Worm (Caenorhabditis elegans) whole organism, young adult: ENCODE results near the gene T16G12.8.

Experiments used
- B0336.3 ChIP-seq: fragments of 200-800 bp; sonication (Bioruptor generic); IDR thresholded peaks from 2 replicates; pipeline ENCODE4 v1.3.6; 2022; ENCODE audit warnings: missing genetic modification characterization, missing compliant biosample characterization
- C17E4.6 ChIP-seq: fragments of 200-800 bp; sonication (Bioruptor generic); IDR thresholded peaks from 2 replicates; pipeline ENCODE4 v1.3.6; 2022; ENCODE audit warnings: missing genetic modification reagents, missing genetic modification characterization, missing compliant biosample characterization
- F10E7.11 ChIP-seq: sonication (generic microtip); optimal IDR thresholded peaks from 2 replicates; lab custom pipeline; 2017; ENCODE audit warnings: mild to moderate bottlenecking, missing genetic modification characterization, moderate library complexity, missing compliant biosample characterization
- F22D6.2 ChIP-seq: sonication (generic microtip); optimal IDR thresholded peaks from 2 replicates; lab custom pipeline; 2016; ENCODE audit warnings: mild to moderate bottlenecking, missing genetic modification characterization, missing compliant biosample characterization
- F23B12.7 ChIP-seq: sonication (generic microtip); optimal IDR thresholded peaks from 2 replicates; lab custom pipeline; 2017; ENCODE audit warnings: missing genetic modification characterization, mild to moderate bottlenecking, missing compliant biosample characterization, antibody characterized with exemption, moderate library complexity; ENCODE audit not compliant: insufficient read depth
- F37B4.10 ChIP-seq: fragments of 200-800 bp; sonication (Bioruptor generic); IDR thresholded peaks from 2 replicates; pipeline ENCODE4 v1.3.6; 2022; ENCODE audit warnings: missing genetic modification characterization, missing compliant biosample characterization
- F57C9.4 ChIP-seq: sonication (generic microtip); optimal IDR thresholded peaks from 2 replicates; lab custom pipeline; 2017; ENCODE audit warnings: mild to moderate bottlenecking, missing genetic modification characterization, missing compliant biosample characterization
- K12H6.12 ChIP-seq: fragments of 200-800 bp; sonication (Bioruptor generic); optimal IDR thresholded peaks from 2 replicates; lab custom pipeline; 2018; ENCODE audit warnings: mild to moderate bottlenecking, missing genetic modification characterization, missing compliant biosample characterization
- Y56A3A.18 ChIP-seq: fragments of 200-800 bp; sonication (Bioruptor generic); IDR thresholded peaks from 2 replicates; pipeline ENCODE4 v1.3.6; 2022; ENCODE audit warnings: missing genetic modification reagents, missing genetic modification characterization, missing compliant biosample characterization
- aptf-2 ChIP-seq: fragments of 200-800 bp; sonication (Bioruptor generic); conservative IDR thresholded peaks from 2 replicates; pipeline ENCODE4 v1.3.6; 2022; ENCODE audit warnings: missing genetic modification reagents, missing genetic modification characterization, missing compliant biosample characterization
- aptf-3 ChIP-seq: fragments of 200-800 bp; sonication (Bioruptor generic); IDR thresholded peaks from 2 replicates; pipeline ENCODE4 v1.3.6; 2022; ENCODE audit warnings: missing genetic modification characterization, missing compliant biosample characterization
- atf-7 ChIP-seq: sonication (generic microtip); optimal IDR thresholded peaks from 2 replicates; lab custom pipeline; 2017; ENCODE audit warnings: mild to moderate bottlenecking, missing genetic modification characterization, missing compliant biosample characterization
- attf-5 ChIP-seq: fragments of 200-800 bp; sonication (Bioruptor generic); optimal IDR thresholded peaks from 2 replicates; lab custom pipeline; 2018; ENCODE audit warnings: mild to moderate bottlenecking, missing genetic modification characterization, missing compliant biosample characterization
- ceh-40 ChIP-seq: fragments of 200-800 bp; sonication (Bioruptor generic); IDR thresholded peaks from 2 replicates; pipeline ENCODE4 v1.3.6; 2022; ENCODE audit warnings: missing genetic modification characterization, missing compliant biosample characterization
- ceh-91 ChIP-seq: fragments of 200-800 bp; sonication (Bioruptor generic); IDR thresholded peaks from 2 replicates; pipeline ENCODE4 v1.3.6; 2022; ENCODE audit warnings: missing genetic modification reagents, missing genetic modification characterization, missing compliant biosample characterization
- dpff-1 ChIP-seq: sonication (generic microtip); optimal IDR thresholded peaks from 2 replicates; lab custom pipeline; 2017; ENCODE audit warnings: mild to moderate bottlenecking, missing genetic modification characterization, missing compliant biosample characterization
- egl-18 ChIP-seq: fragments of 200-800 bp; sonication (Bioruptor generic); IDR thresholded peaks from 2 replicates; pipeline ENCODE4 v1.3.6; 2022; ENCODE audit warnings: missing genetic modification reagents, missing genetic modification characterization, missing compliant biosample characterization
- him-1 ChIP-seq: sonication (generic microtip); optimal IDR thresholded peaks from 2 replicates; lab custom pipeline; 2016; ENCODE audit warnings: missing genotype, missing genetic modification reagents, missing genetic modification characterization, missing compliant biosample characterization
- hlh-26 ChIP-seq: fragments of 200-800 bp; sonication (Bioruptor generic); conservative IDR thresholded peaks from 2 replicates; pipeline ENCODE4 v1.3.6; 2022; ENCODE audit warnings: missing genetic modification reagents, missing genetic modification characterization, missing compliant biosample characterization
- hrde-1 ChIP-seq: sonication (generic microtip); optimal IDR thresholded peaks from 2 replicates; lab custom pipeline; 2016; ENCODE audit warnings: missing genetic modification characterization, mild to moderate bottlenecking, missing compliant biosample characterization, moderate library complexity, missing genotype, missing genetic modification reagents, borderline replicate concordance
- lin-35 ChIP-seq, 3 experiments: fragments of 150-350 bp in 2 of 3; sonication (generic microtip) in 1 of 3; optimal IDR thresholded peaks; 2 replicates each; lab custom pipeline; 2014 to 2018; ENCODE audit warnings: missing biosample characterization in 3 of 3, missing genetic modification characterization in 3 of 3, missing genetic modification reagents in 3 of 3
- lsy-27 ChIP-seq: sonication (generic microtip); optimal IDR thresholded peaks from 2 replicates; lab custom pipeline; 2017; ENCODE audit warnings: missing genetic modification characterization, mild to moderate bottlenecking, missing compliant biosample characterization, antibody characterized with exemption, missing genotype, borderline replicate concordance; ENCODE audit not compliant: insufficient read depth
- madf-10 ChIP-seq: sonication (generic microtip); optimal IDR thresholded peaks from 2 replicates; lab custom pipeline; 2016; ENCODE audit warnings: mild to moderate bottlenecking, missing genetic modification characterization, missing compliant biosample characterization
- madf-6 ChIP-seq: fragments of 200-800 bp; sonication (Bioruptor generic); IDR thresholded peaks from 2 replicates; pipeline ENCODE4 v1.3.6; 2022; ENCODE audit warnings: missing genetic modification reagents, missing genetic modification characterization, missing compliant biosample characterization
- nfya-2 ChIP-seq: fragments of 200-800 bp; sonication (Bioruptor generic); IDR thresholded peaks from 2 replicates; pipeline ENCODE4 v1.3.6; 2022; ENCODE audit warnings: missing genetic modification reagents, missing genetic modification characterization, missing compliant biosample characterization
- nfyb-1 ChIP-seq: fragments of 200-800 bp; sonication (Bioruptor generic); IDR thresholded peaks from 2 replicates; pipeline ENCODE4 v1.3.6; 2022; ENCODE audit warnings: missing genetic modification reagents, missing genetic modification characterization, missing compliant biosample characterization
- nhr-120 ChIP-seq: fragments of 200-800 bp; sonication (Bioruptor generic); IDR thresholded peaks from 2 replicates; pipeline ENCODE4 v1.3.6; 2022; ENCODE audit warnings: missing genetic modification characterization, missing compliant biosample characterization
- pha-4 ChIP-seq: fragments of 150-350 bp; sonication (generic microtip); optimal IDR thresholded peaks from 2 replicates; lab custom pipeline; 2014; ENCODE audit warnings: missing biosample characterization, missing genetic modification reagents, missing genetic modification characterization
- rec-8 ChIP-seq, 2 experiments: sonication (generic microtip); optimal IDR thresholded peaks; 2 replicates each; lab custom pipeline; 2016; ENCODE audit warnings: mild to moderate bottlenecking in 2 of 2, missing genetic modification characterization in 2 of 2, missing genetic modification reagents in 2 of 2, missing genotype in 2 of 2, missing biosample characterization in 1 of 2, missing compliant biosample characterization in 1 of 2, moderate library complexity in 1 of 2
- rpc-1 ChIP-seq, 2 experiments: fragments of 150-350 bp in 1 of 2; sonication (generic microtip) in 1 of 2; optimal IDR thresholded peaks; 2 replicates each; lab custom pipeline; 2014 to 2018; ENCODE audit warnings: missing biosample characterization in 1 of 2, missing genetic modification characterization in 1 of 2, missing genetic modification reagents in 1 of 2, missing genotype in 1 of 2
- snpc-1.1 ChIP-seq: sonication (generic microtip); optimal IDR thresholded peaks from 2 replicates; lab custom pipeline; 2017; ENCODE audit warnings: missing genetic modification characterization, mild to moderate bottlenecking, missing compliant biosample characterization, antibody characterized with exemption, moderate library complexity, missing genotype, missing genetic modification reagents; ENCODE audit not compliant: insufficient read depth
- snpc-4 ChIP-seq, 5 experiments: fragments of 150-350 bp in 1 of 5; sonication (generic microtip) in 4 of 5; optimal IDR thresholded peaks; 2 replicates each; lab custom pipeline; 2014 to 2018; ENCODE audit warnings: missing genetic modification characterization in 5 of 5, missing biosample characterization in 3 of 5, antibody characterized with exemption in 2 of 5, mild to moderate bottlenecking in 2 of 5, missing compliant biosample characterization in 2 of 5, missing genotype in 2 of 5, moderate library complexity in 2 of 5, missing genetic modification reagents in 1 of 5
- tbp1 ChIP-seq: fragments of 200-800 bp; sonication (Bioruptor generic); optimal IDR thresholded peaks from 2 replicates; lab custom pipeline; 2018; ENCODE audit warnings: mild to moderate bottlenecking, missing genetic modification characterization, missing compliant biosample characterization
- unc-130 ChIP-seq: sonication (generic microtip); optimal IDR thresholded peaks from 2 replicates; lab custom pipeline; 2016; ENCODE audit warnings: missing genetic modification reagents, missing genetic modification characterization, missing compliant biosample characterization
- unc-62 ChIP-seq: fragments of 150-350 bp; optimal IDR thresholded peaks from 2 replicates; lab custom pipeline; 2014; ENCODE audit warnings: missing biosample characterization, missing genetic modification reagents, missing genetic modification characterization
- zfh-2 ChIP-seq: fragments of 200-800 bp; sonication (Bioruptor generic); conservative IDR thresholded peaks from 2 replicates; pipeline ENCODE4 v1.3.6; 2022; ENCODE audit warnings: missing genetic modification reagents, missing genetic modification characterization, missing compliant biosample characterization
- ztf-18 ChIP-seq: sonication (generic microtip); optimal IDR thresholded peaks from 2 replicates; lab custom pipeline; 2016; ENCODE audit warnings: missing genotype, mild to moderate bottlenecking, missing genetic modification characterization, missing compliant biosample characterization
- ztf-28 ChIP-seq: fragments of 200-800 bp; sonication (Bioruptor generic); IDR thresholded peaks from 2 replicates; pipeline ENCODE4 v1.3.6; 2022; ENCODE audit warnings: missing genetic modification reagents, missing genetic modification characterization, missing compliant biosample characterization
- ztf-6 ChIP-seq: fragments of 200-800 bp; sonication (Bioruptor generic); IDR thresholded peaks from 2 replicates; pipeline ENCODE4 v1.3.6; 2022; ENCODE audit warnings: missing genetic modification reagents, missing genetic modification characterization, missing compliant biosample characterization

T16G12.8 gene

DNA sequence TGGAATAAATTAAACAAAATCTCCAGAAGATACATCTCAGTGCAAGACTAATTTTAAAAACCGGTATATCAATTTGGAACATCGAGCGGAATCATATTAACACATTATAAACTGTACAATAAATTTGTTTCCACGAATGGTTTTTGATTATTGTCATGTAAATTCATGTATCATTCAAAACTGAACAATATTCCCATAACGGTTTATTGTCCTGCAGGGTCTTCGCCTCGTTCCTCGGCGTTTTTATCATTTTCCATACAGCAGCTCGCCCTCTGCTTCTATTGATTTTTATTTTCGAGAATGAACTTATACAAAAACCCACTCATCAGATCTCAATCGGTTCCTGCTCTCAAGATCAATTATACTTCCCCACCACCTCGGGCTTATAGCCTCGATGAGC, at the start of gene T16G12.8:
Gene T16G12.8, plus strand, starts transcription at position 301 of the 400 bp plus-strand sequence.
- TF ChIP-seq zfh-2 = no peak
- TF ChIP-seq atf-7 = no peak
- no peak for TF ChIP-seq ceh-91 (GFP tag; lab: Robert Waterston, UW)
- TF ChIP-seq dpff-1 (tag; lab: Kevin White, UChicago) = no peak
- no peak for TF ChIP-seq madf-6 (GFP tag; lab: Robert Waterston, UW)

DNA sequence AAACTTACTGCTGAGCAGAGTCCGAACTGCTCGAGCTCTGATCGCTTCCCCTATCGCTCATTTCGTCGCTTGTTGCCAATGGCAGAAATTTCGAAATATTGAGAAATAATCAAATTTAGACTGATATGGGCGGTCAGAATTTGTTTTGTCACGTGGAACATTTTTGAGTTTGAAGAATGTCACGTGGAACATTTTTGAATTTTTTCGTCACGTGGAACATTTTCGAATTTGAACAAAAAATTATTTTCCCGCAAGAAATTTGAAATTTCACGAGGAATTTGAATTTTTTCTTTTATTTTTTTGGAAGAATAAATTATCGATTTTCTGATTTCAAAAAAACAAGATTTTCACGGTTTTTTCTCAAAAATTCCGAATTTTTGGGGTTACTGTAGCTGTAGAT, 49.0 kb upstream of the T16G12.8 start, which contains the start of gene fbxa-155:
Gene fbxa-155, minus strand, starts transcription at position 101 of the 400 bp plus-strand sequence.
- TF ChIP-seq nfya-2 (GFP tag; lab: Robert Waterston, UW) (no peak), aptf-2 (GFP tag; lab: Robert Waterston, UW) (no peak), tbp1 (GFP tag; lab: Kevin White, UChicago) (no peak), rpc-1 (optimal IDR thresholded peaks at IDR 0.05; lab: Kevin White, UChicago) (no peak), rpc-1 (tag; optimal IDR thresholded peaks at IDR 0.05; lab: Kevin White, UChicago) (no peak), aptf-3 (GFP tag; lab: Robert Waterston, UW) (no peak), Y56A3A.18 (GFP tag; lab: Robert Waterston, UW) (no peak), snpc-1.1 (no peak), ztf-6 (GFP tag; lab: Robert Waterston, UW) (no peak), hlh-26 (GFP tag; lab: Robert Waterston, UW) (no peak), lin-35 (GFP tag; optimal IDR thresholded peaks at IDR 0.05; lab: Kevin White, UChicago) (no peak), B0336.3 (no peak), lsy-27 (tag; lab: Kevin White, UChicago) (no peak), ztf-28 (GFP tag; lab: Robert Waterston, UW) (no peak)
- TF ChIP-seq, all 124 proteins: peak for 0

DNA sequence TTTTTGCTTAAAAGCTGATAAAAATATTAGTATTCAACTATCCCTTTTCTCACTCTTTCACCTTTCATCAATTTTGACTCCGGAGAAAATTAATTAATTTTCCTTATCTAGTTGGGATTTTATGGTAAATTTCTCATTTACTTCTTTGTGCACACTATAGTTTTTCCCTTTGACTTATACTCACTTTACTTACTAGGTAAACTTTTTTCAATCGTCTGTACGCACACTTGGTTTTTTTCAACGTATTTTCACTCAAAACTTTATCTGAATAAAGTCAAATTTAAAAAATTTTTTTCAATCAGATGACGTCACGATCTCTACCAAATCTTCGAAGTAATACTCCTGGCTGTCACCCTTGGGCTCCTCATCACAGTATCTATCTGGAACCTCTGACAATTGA, 47.0 kb upstream of the T16G12.8 start, which contains the start of gene C05B5.16:
Gene C05B5.16, plus strand, starts transcription at position 301 of the 400 bp plus-strand sequence.
- TF ChIP-seq atf-7 (no peak), attf-5 (GFP tag; lab: Kevin White, UChicago) (no peak), unc-62 (GFP tag; lab: Kevin White, UChicago) (no peak), F10E7.11 (tag; lab: Kevin White, UChicago) (no peak), lin-35 (GFP tag; optimal IDR thresholded peaks at IDR 0.05; lab: Kevin White, UChicago) (no peak)

DNA sequence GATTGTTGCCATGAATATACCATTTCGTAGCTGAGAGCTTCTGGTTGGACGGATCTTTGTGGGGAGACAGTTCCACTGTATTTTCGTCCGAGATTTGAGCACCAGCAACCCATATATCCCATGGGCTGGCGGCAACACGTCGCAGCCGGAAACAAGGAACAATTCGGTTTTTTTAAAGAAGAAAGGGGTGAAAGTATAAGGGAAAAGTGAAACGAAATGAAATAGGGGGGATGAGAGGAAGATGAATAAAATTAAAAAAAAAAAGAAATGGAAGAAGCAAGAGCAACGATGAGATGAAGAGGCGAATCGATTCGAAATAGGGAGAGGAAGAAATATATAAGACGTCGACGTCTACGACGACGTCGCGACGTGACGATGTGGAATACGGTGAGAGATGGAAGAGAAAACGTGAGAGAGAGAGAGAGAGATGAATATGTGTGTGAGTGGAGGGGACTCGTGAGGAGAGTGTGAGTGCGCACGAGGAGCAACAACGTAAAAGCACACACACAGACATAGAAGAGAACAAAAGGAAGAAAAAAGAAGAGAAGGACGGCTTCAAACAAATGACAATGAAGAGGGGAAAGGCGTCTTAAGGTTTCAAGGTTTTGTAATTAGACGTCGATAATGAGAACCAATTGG, 42.6 kb upstream of the T16G12.8 start, which contains the start of gene rgs-1:
Gene rgs-1, minus strand, starts transcription at position 146 of the 639 bp plus-strand sequence.
- TF ChIP-seq egl-18 (GFP tag; lab: Robert Waterston, UW) (no peak), madf-10 (tag; lab: Kevin White, UChicago) (peak; percentile 32), nfya-2 (GFP tag; lab: Robert Waterston, UW) (no peak)

DNA sequence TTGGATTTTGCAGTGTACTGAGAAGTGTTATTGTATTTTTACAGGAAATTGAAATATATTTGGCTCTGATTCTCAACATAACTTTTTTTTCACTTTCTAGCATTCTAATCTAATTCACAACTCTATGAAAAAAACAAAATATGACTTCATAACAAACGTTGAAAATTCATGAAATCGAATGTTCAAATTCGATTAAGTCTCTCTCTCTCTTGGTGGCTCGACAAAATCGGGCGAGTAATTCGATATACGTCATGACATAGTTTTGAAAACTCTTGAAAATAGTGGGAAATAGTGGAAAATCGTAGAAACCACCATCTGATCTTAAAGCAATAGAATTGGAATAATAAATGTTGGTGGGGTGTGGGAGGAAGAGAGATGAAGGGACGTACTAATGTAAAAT, 41.1 kb upstream of the T16G12.8 start:
- TF ChIP-seq nhr-120 (GFP tag; lab: Robert Waterston, UW) (no peak), snpc-4 (GFP tag; optimal IDR thresholded peaks at IDR 0.05; lab: Kevin White, UChicago) (no peak), snpc-4 (tag; optimal IDR thresholded peaks at IDR 0.05; lab: Kevin White, UChicago) (no peak), F22D6.2 (tag; lab: Kevin White, UChicago) (no peak), pha-4 (no peak), nfyb-1 (GFP tag; lab: Robert Waterston, UW) (no peak), C17E4.6 (no peak), him-1 (no peak), hrde-1 (tag; lab: Kevin White, UChicago) (no peak), unc-130 (no peak), ceh-40 (GFP tag; lab: Robert Waterston, UW) (no peak), K12H6.12 (tag; lab: Kevin White, UChicago) (no peak), ztf-18 (tag; lab: Kevin White, UChicago) (no peak), F57C9.4 (tag; lab: Kevin White, UChicago) (no peak), unc-62 (GFP tag; lab: Kevin White, UChicago) (no peak), F37B4.10 (GFP tag; lab: Robert Waterston, UW) (no peak), rec-8 (tag; optimal IDR thresholded peaks at IDR 0.05; lab: Kevin White, UChicago) (no peak), F23B12.7 (tag; lab: Kevin White, UChicago) (no peak), ceh-91 (GFP tag; lab: Robert Waterston, UW) (no peak), madf-6 (GFP tag; lab: Robert Waterston, UW) (no peak)
- TF ChIP-seq, all 124 proteins: peak for 0
